Fruit fly (Drosophila melanogaster) whole organism, embryonic: ENCODE measurements around the gene CG14715.

Source experiments
- BtbVII ChIP-seq: fragments of 200-800 bp; sonication (Bioruptor generic); optimal IDR thresholded peaks from 3 replicates; lab custom pipeline; 2017; ENCODE audit warnings: missing biosample characterization, mild to moderate bottlenecking, missing genetic modification characterization
- CG10543 ChIP-seq: fragments of 200-800 bp; sonication (Bioruptor generic); optimal IDR thresholded peaks from 3 replicates; lab custom pipeline; 2017; ENCODE audit warnings: missing biosample characterization, mild to moderate bottlenecking, missing genetic modification characterization, moderate library complexity
- CG11247 ChIP-seq: fragments of 200-800 bp; sonication (Bioruptor generic); IDR thresholded peaks from 2 replicates; pipeline ENCODE4 v1.3.6; 2022; ENCODE audit warnings: missing biosample characterization, missing genetic modification characterization
- CG12071 ChIP-seq: fragments of 200-800 bp; sonication (Bioruptor generic); optimal IDR thresholded peaks from 3 replicates; lab custom pipeline; 2018; ENCODE audit warnings: missing biosample characterization, mild to moderate bottlenecking, missing genetic modification characterization
- CG17568 ChIP-seq: fragments of 200-800 bp; sonication (Bioruptor generic); optimal IDR thresholded peaks from 2 replicates; lab custom pipeline; 2018; ENCODE audit warnings: missing biosample characterization, mild to moderate bottlenecking, missing genetic modification characterization, moderate library complexity
- CG18262 ChIP-seq: fragments of 200-800 bp; optimal IDR thresholded peaks from 3 replicates; lab custom pipeline; 2019; ENCODE audit warnings: missing biosample characterization, mild to moderate bottlenecking, missing genetic modification characterization, moderate library complexity
- CG18599 ChIP-seq: fragments of 200-800 bp; sonication (Bioruptor generic); optimal IDR thresholded peaks from 3 replicates; lab custom pipeline; 2017; ENCODE audit warnings: missing biosample characterization, missing genetic modification characterization, mild to moderate bottlenecking, moderate library complexity, missing genetic modification reagents
- CG2712 ChIP-seq: fragments of 200-800 bp; optimal IDR thresholded peaks from 3 replicates; lab custom pipeline; 2019; ENCODE audit warnings: missing biosample characterization, mild to moderate bottlenecking, missing genetic modification characterization, moderate library complexity
- CG4328 ChIP-seq: fragments of 200-800 bp; sonication (Bioruptor generic); optimal IDR thresholded peaks from 3 replicates; lab custom pipeline; 2017; ENCODE audit warnings: missing biosample characterization, missing genetic modification reagents, missing genetic modification characterization
- CG4360 ChIP-seq: fragments of 200-800 bp; sonication (Bioruptor generic); IDR thresholded peaks from 2 replicates; pipeline ENCODE4 v1.3.6; 2022; ENCODE audit warnings: missing biosample characterization, missing genetic modification characterization
- CG7745 ChIP-seq: fragments of 200-800 bp; sonication (Bioruptor generic); optimal IDR thresholded peaks from 2 replicates; lab custom pipeline; 2018; ENCODE audit warnings: missing biosample characterization, mild to moderate bottlenecking, missing genetic modification characterization, moderate library complexity
- CG8478 ChIP-seq: fragments of >200 bp; optimal IDR thresholded peaks from 2 replicates; lab custom pipeline; 2018
- CG9797 ChIP-seq: fragments of 200-800 bp; sonication (Bioruptor generic); optimal IDR thresholded peaks from 3 replicates; lab custom pipeline; 2018; ENCODE audit warnings: missing biosample characterization, mild to moderate bottlenecking, missing genetic modification characterization
- CHES-1-like ChIP-seq: fragments of 200-800 bp; sonication (Bioruptor generic); optimal IDR thresholded peaks from 2 replicates; lab custom pipeline; 2016; ENCODE audit warnings: missing biosample characterization, missing genetic modification characterization
- Camta ChIP-seq: fragments of 200-800 bp; sonication (Bioruptor generic); optimal IDR thresholded peaks from 2 replicates; lab custom pipeline; 2016; ENCODE audit warnings: missing biosample characterization, missing genetic modification characterization
- Deaf1 ChIP-seq: fragments of 200-800 bp; optimal IDR thresholded peaks from 3 replicates; lab custom pipeline; 2019; ENCODE audit warnings: missing biosample characterization, mild to moderate bottlenecking, missing genetic modification characterization, moderate library complexity
- Ets65A ChIP-seq: fragments of 200-800 bp; sonication (Bioruptor generic); peaks from one replicate; lab custom pipeline; 2016; ENCODE audit warnings: missing biosample characterization, missing genetic modification characterization
- Fer1 ChIP-seq: fragments of 200-800 bp; sonication (Bioruptor generic); optimal IDR thresholded peaks from 2 replicates; lab custom pipeline; 2017; ENCODE audit warnings: missing biosample characterization, mild to moderate bottlenecking, missing genetic modification characterization
- GATAe ChIP-seq: fragments of 200-800 bp; sonication (Bioruptor generic); conservative IDR thresholded peaks from 2 replicates; pipeline ENCODE4 v1.3.6; 2022; ENCODE audit warnings: missing biosample characterization, missing genetic modification characterization
- HLH3B ChIP-seq: fragments of 200-800 bp; sonication (Bioruptor generic); IDR thresholded peaks from 2 replicates; pipeline ENCODE4 v1.3.6; 2022; ENCODE audit warnings: missing biosample characterization, missing genetic modification characterization
- Hr51 ChIP-seq, 2 experiments: fragments of 200-800 bp; sonication (Bioruptor generic); optimal IDR thresholded peaks; 2 replicates in 1 of 2; 3 replicates in 1 of 2; lab custom pipeline; 2016 to 2018; ENCODE audit warnings: missing biosample characterization in 2 of 2, missing genetic modification characterization in 2 of 2, mild to moderate bottlenecking in 1 of 2, moderate library complexity in 1 of 2
- Hsf ChIP-seq: fragments of 200-800 bp; sonication (Bioruptor generic); optimal IDR thresholded peaks from 3 replicates; lab custom pipeline; 2016; ENCODE audit warnings: missing biosample characterization, missing genetic modification characterization
- MESR4 ChIP-seq: fragments of 200-800 bp; sonication (Bioruptor generic); optimal IDR thresholded peaks from 2 replicates; lab custom pipeline; 2018; ENCODE audit warnings: missing biosample characterization, mild to moderate bottlenecking, missing genetic modification characterization, moderate library complexity
- Mes4 ChIP-seq: fragments of 200-800 bp; sonication (Bioruptor generic); optimal IDR thresholded peaks from 2 replicates; lab custom pipeline; 2016; ENCODE audit warnings: missing biosample characterization, missing genetic modification characterization
- Myb ChIP-seq: fragments of 200-800 bp; sonication (Bioruptor generic); optimal IDR thresholded peaks from 2 replicates; lab custom pipeline; 2016; ENCODE audit warnings: missing biosample characterization, missing genetic modification characterization
- NK7.1 ChIP-seq: fragments of 200-800 bp; sonication (Bioruptor generic); optimal IDR thresholded peaks from 3 replicates; lab custom pipeline; 2016; ENCODE audit warnings: missing biosample characterization, missing genetic modification characterization
- Poxn ChIP-seq: fragments of 200-800 bp; sonication (Bioruptor generic); IDR thresholded peaks from 2 replicates; pipeline ENCODE4 v1.3.6; 2022; ENCODE audit warnings: missing biosample characterization, missing genetic modification characterization
- amos ChIP-seq: fragments of 200-800 bp; sonication (Bioruptor generic); IDR thresholded peaks from 2 replicates; pipeline ENCODE4 v1.3.6; 2022; ENCODE audit warnings: missing biosample characterization, missing genetic modification characterization; ENCODE audit not compliant: partially characterized antibody
- cato ChIP-seq: fragments of 200-800 bp; sonication (Bioruptor generic); optimal IDR thresholded peaks from 2 replicates; lab custom pipeline; 2016; ENCODE audit warnings: missing biosample characterization, missing genetic modification characterization, borderline replicate concordance
- chinmo ChIP-seq: fragments of 200-800 bp; sonication (Bioruptor generic); IDR thresholded peaks from 4 replicates; pipeline ENCODE4 v1.3.6; 2022; ENCODE audit warnings: missing biosample characterization, missing genetic modification characterization; ENCODE audit not compliant: partially characterized antibody
- ci ChIP-seq: fragments of 200-800 bp; sonication (Bioruptor generic); IDR thresholded peaks from 3 replicates; pipeline ENCODE4 v1.3.6; 2022; ENCODE audit warnings: missing biosample characterization, missing genetic modification characterization
- croc ChIP-seq: fragments of 200-800 bp; sonication (Bioruptor generic); conservative IDR thresholded peaks from 3 replicates; pipeline ENCODE4 v1.3.6; 2022; ENCODE audit warnings: missing biosample characterization, missing genetic modification characterization
- dysf ChIP-seq: fragments of 200-800 bp; sonication (Bioruptor generic); IDR thresholded peaks from 3 replicates; pipeline ENCODE4 v1.3.6; 2022; ENCODE audit warnings: missing biosample characterization, missing genetic modification characterization
- ems ChIP-seq: fragments of 200-800 bp; sonication (Bioruptor generic); optimal IDR thresholded peaks from 3 replicates; lab custom pipeline; 2016; ENCODE audit warnings: missing biosample characterization, missing genetic modification characterization
- ewg ChIP-seq: fragments of 200-800 bp; sonication (Bioruptor generic); optimal IDR thresholded peaks from 3 replicates; lab custom pipeline; 2017; ENCODE audit warnings: mild to moderate bottlenecking, missing biosample characterization, missing genetic modification reagents, missing genetic modification characterization
- gce ChIP-seq: fragments of 200-800 bp; sonication (Bioruptor generic); IDR thresholded peaks from 3 replicates; pipeline ENCODE4 v1.3.6; 2022; ENCODE audit warnings: missing biosample characterization, missing genetic modification characterization
- grau ChIP-seq: fragments of 200-800 bp; optimal IDR thresholded peaks from 3 replicates; lab custom pipeline; 2019; ENCODE audit warnings: missing biosample characterization, mild to moderate bottlenecking, missing genetic modification characterization, moderate library complexity
- grn ChIP-seq: fragments of 200-800 bp; sonication (Bioruptor generic); optimal IDR thresholded peaks from 3 replicates; lab custom pipeline; 2017; ENCODE audit warnings: missing biosample characterization, missing genetic modification characterization
- hbn ChIP-seq: fragments of 200-800 bp; sonication (Bioruptor generic); IDR thresholded peaks from 2 replicates; pipeline ENCODE4 v1.3.6; 2022; ENCODE audit warnings: missing biosample characterization, missing genetic modification characterization; ENCODE audit not compliant: partially characterized antibody
- hkb ChIP-seq, 2 experiments: fragments of 200-800 bp in 1 of 2; fragments of >200 bp in 1 of 2; sonication (Bioruptor generic) in 1 of 2; IDR thresholded peaks in 1 of 2; optimal IDR thresholded peaks in 1 of 2; 2 replicates each; pipeline versions ENCODE4 v1.3.6 to Lab custom; 2017 to 2022; ENCODE audit warnings: missing biosample characterization in 1 of 2, missing genetic modification characterization in 1 of 2
- hth ChIP-seq: fragments of >200 bp; optimal IDR thresholded peaks from 2 replicates; lab custom pipeline; 2017; ENCODE audit warnings: inconsistent platforms
- pho ChIP-seq: fragments of 200-800 bp; sonication (Bioruptor generic); optimal IDR thresholded peaks from 2 replicates; lab custom pipeline; 2016; ENCODE audit warnings: missing biosample characterization, missing genetic modification characterization
- rib ChIP-seq: fragments of 200-800 bp; sonication (Bioruptor generic); IDR thresholded peaks from 2 replicates; pipeline ENCODE4 v1.3.6; 2022; ENCODE audit warnings: missing biosample characterization, missing genetic modification characterization
- scrt ChIP-seq: fragments of 200-800 bp; sonication (Bioruptor generic); optimal IDR thresholded peaks from 2 replicates; lab custom pipeline; 2018; ENCODE audit warnings: missing biosample characterization, mild to moderate bottlenecking, missing genetic modification characterization, moderate library complexity
- sr ChIP-seq: fragments of 200-800 bp; sonication (Bioruptor generic); IDR thresholded peaks from 3 replicates; pipeline ENCODE4 v1.3.6; 2022; ENCODE audit warnings: missing biosample characterization, missing genetic modification characterization
- sug ChIP-seq: fragments of 200-800 bp; optimal IDR thresholded peaks from 2 replicates; lab custom pipeline; 2019; ENCODE audit warnings: missing biosample characterization, mild to moderate bottlenecking, missing genetic modification characterization, moderate library complexity
- tap ChIP-seq: fragments of 200-800 bp; optimal IDR thresholded peaks from 3 replicates; lab custom pipeline; 2019; ENCODE audit warnings: missing biosample characterization, mild to moderate bottlenecking, missing genetic modification characterization, moderate library complexity
- tgo ChIP-seq: fragments of 200-800 bp; sonication (Bioruptor generic); IDR thresholded peaks from 3 replicates; pipeline ENCODE4 v1.3.6; 2022; ENCODE audit warnings: missing biosample characterization, missing genetic modification characterization
- unpg ChIP-seq: fragments of 200-800 bp; sonication (Bioruptor generic); optimal IDR thresholded peaks from 3 replicates; lab custom pipeline; 2018; ENCODE audit warnings: missing biosample characterization, mild to moderate bottlenecking, missing genetic modification characterization, moderate library complexity
- yki ChIP-seq: fragments of >200 bp; optimal IDR thresholded peaks from 3 replicates; lab custom pipeline; 2018
- zen ChIP-seq: fragments of 200-800 bp; sonication (Bioruptor generic); optimal IDR thresholded peaks from 3 replicates; lab custom pipeline; 2018; ENCODE audit warnings: missing biosample characterization, mild to moderate bottlenecking, missing genetic modification characterization, moderate library complexity

Gene CG14715

dm6 chr3R:11669954-11670347 lies 4.1 kb upstream of the CG14715 start:
- 0 out of 4 replicates have a peak, but pooled peaks have one; percentile 16 for TF ChIP-seq chinmo (GFP tag; lab: Robert Waterston, UW)
- TF ChIP-seq Hsf (GFP tag; lab: Kevin White, UChicago), result no peak
- TF ChIP-seq Mes4 (GFP tag; lab: Kevin White, UChicago), result no peak
- no peak for TF ChIP-seq CG12071 (GFP tag; lab: Kevin White, UChicago)
- TF ChIP-seq gce, result no peak
- TF ChIP-seq HLH3B, result no peak
- TF ChIP-seq CG8478 (lab: Kevin White, UChicago), result peak; percentile 83
- no peak for TF ChIP-seq Poxn (GFP tag; lab: Robert Waterston, UW)
- peak; percentile 88 for TF ChIP-seq scrt (GFP tag; lab: Kevin White, UChicago)
- TF ChIP-seq dysf (GFP tag; lab: Robert Waterston, UW), result no peak
- TF ChIP-seq Deaf1 (tag; lab: Kevin White, UChicago), result peak; percentile 17
- no peak for TF ChIP-seq rib (GFP tag; lab: Robert Waterston, UW)
- TF ChIP-seq BtbVII (GFP tag; lab: Kevin White, UChicago), result no peak
- no peak for TF ChIP-seq sug (tag; lab: Kevin White, UChicago)
- no peak for TF ChIP-seq amos (GFP tag; lab: Robert Waterston, UW)
- TF ChIP-seq Myb (GFP tag; lab: Kevin White, UChicago), result no peak
- no peak for TF ChIP-seq pho (GFP tag; lab: Kevin White, UChicago)
- peak; percentile 25; the same call in 1 of the 2 replicates for TF ChIP-seq CG4360 (GFP tag; lab: Robert Waterston, UW)
- peak; percentile 41 for TF ChIP-seq Ets65A
- TF ChIP-seq Fer1, result no peak
- no peak for TF ChIP-seq ewg (GFP tag; lab: Kevin White, UChicago)
- no peak for TF ChIP-seq cato (GFP tag; lab: Kevin White, UChicago)
- no peak for TF ChIP-seq hbn (GFP tag; lab: Robert Waterston, UW)

DNA sequence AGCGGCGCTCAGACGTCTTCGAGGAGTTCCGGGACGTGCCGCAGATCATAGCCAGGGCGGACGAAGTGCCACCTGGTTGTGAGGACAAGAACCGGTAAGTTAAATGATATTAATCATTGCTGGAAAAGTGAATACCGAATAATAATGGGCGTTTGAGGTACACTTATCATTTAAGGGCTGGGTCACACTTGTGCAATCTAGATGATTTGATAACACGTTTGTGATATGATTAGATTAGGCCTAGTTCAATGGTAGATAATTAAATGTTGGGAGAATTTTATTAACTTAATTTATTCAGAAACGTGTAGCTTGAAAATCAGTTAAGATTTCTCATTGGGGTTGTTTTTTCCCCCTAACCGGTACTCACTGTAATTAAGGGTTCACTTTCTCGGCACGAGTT lies 3.1 kb upstream of the CG14715 start:
- TF ChIP-seq ci (GFP tag; lab: Robert Waterston, UW), result no peak
- TF ChIP-seq unpg (GFP tag; lab: Kevin White, UChicago), result no peak
- TF ChIP-seq MESR4 (GFP tag; lab: Kevin White, UChicago), result no peak
- no peak for TF ChIP-seq Camta (GFP tag; lab: Kevin White, UChicago)
- no peak for TF ChIP-seq CG18262 (tag; lab: Kevin White, UChicago)
- no peak for TF ChIP-seq CG18599
- no peak for TF ChIP-seq CG11247
- TF ChIP-seq CG10543 (GFP tag; lab: Kevin White, UChicago), result no peak
- no peak for TF ChIP-seq CG17568
- no peak for TF ChIP-seq grau (tag; lab: Kevin White, UChicago)
- TF ChIP-seq zen (tag; lab: Kevin White, UChicago), result no peak
- TF ChIP-seq GATAe (GFP tag; lab: Robert Waterston, UW), result 0 out of 2 replicates have a peak, but pooled peaks have one; percentile 26
- TF ChIP-seq CHES-1-like (GFP tag; lab: Kevin White, UChicago), result no peak
- no peak for TF ChIP-seq hth (lab: Kevin White, UChicago)
- TF ChIP-seq CG2712 (tag; lab: Kevin White, UChicago), result no peak
- TF ChIP-seq chinmo (GFP tag; lab: Robert Waterston, UW), result 0 out of 4 replicates have a peak, but pooled peaks have one; percentile 27
- TF ChIP-seq ewg (GFP tag; lab: Kevin White, UChicago), result no peak
- TF ChIP-seq yki (lab: Kevin White, UChicago), result no peak
- TF ChIP-seq tap (tag; lab: Kevin White, UChicago), result no peak
- peak; percentile 75 for TF ChIP-seq grn
- TF ChIP-seq NK7.1 (GFP tag; lab: Kevin White, UChicago), result no peak
- no peak for TF ChIP-seq hkb (optimal IDR thresholded peaks at IDR 0.05; lab: Kevin White, UChicago)
- TF ChIP-seq hkb (GFP tag; IDR thresholded peaks at IDR 0.05; lab: Robert Waterston, UW), result no peak
- no peak for TF ChIP-seq ems (GFP tag; lab: Kevin White, UChicago)
- no peak for TF ChIP-seq Hr51 (GFP tag; optimal IDR thresholded peaks at IDR 0.05; lab: Kevin White, UChicago)
- no peak for TF ChIP-seq sr (GFP tag; lab: Robert Waterston, UW)
- TF ChIP-seq CG4328 (GFP tag; lab: Kevin White, UChicago), result no peak
- TF ChIP-seq CG8478 (lab: Kevin White, UChicago), result no peak
- TF ChIP-seq CG7745 (tag; lab: Kevin White, UChicago), result no peak
- no peak for TF ChIP-seq CG9797 (GFP tag; lab: Kevin White, UChicago)
- TF ChIP-seq tgo, result no peak
- TF ChIP-seq croc (GFP tag; lab: Robert Waterston, UW), result no peak
